Worm (Caenorhabditis elegans) whole organism, early embryonic: Measurements from ENCODE around the gene ZC443.4.

Experiments
- F13C5.2 ChIP-seq: sonication (generic microtip); optimal IDR thresholded peaks from 2 replicates; lab custom pipeline; 2017; ENCODE audit warnings: mild to moderate bottlenecking, missing genetic modification characterization, inconsistent platforms, missing compliant biosample characterization
- aly-1 ChIP-seq: sonication (generic microtip); optimal IDR thresholded peaks from 2 replicates; lab custom pipeline; 2016; ENCODE audit warnings: missing genetic modification characterization, missing compliant biosample characterization
- ama-1 ChIP-seq: fragments of 150-350 bp; optimal IDR thresholded peaks from 2 replicates; lab custom pipeline; 2014
- ceh-13 ChIP-seq: fragments of 200-800 bp; sonication (Bioruptor generic); optimal IDR thresholded peaks from 2 replicates; lab custom pipeline; 2018; ENCODE audit warnings: mild to moderate bottlenecking, missing genetic modification characterization, missing compliant biosample characterization
- ets-7 ChIP-seq: sonication (generic microtip); optimal IDR thresholded peaks from 2 replicates; lab custom pipeline; 2016; ENCODE audit warnings: missing genotype, missing genetic modification characterization, missing compliant biosample characterization
- flt-1 ChIP-seq: fragments of 200-800 bp; sonication (Bioruptor generic); IDR thresholded peaks from 2 replicates; pipeline ENCODE4 v1.3.6; 2022; ENCODE audit warnings: missing genetic modification characterization, missing compliant biosample characterization
- hmbx-1 ChIP-seq: sonication (generic microtip); optimal IDR thresholded peaks from 2 replicates; lab custom pipeline; 2016; ENCODE audit warnings: mild to moderate bottlenecking, missing genetic modification characterization, missing compliant biosample characterization
- hmg-4 ChIP-seq: fragments of 200-800 bp; sonication (Bioruptor generic); optimal IDR thresholded peaks from 2 replicates; lab custom pipeline; 2018; ENCODE audit warnings: mild to moderate bottlenecking, missing genetic modification characterization, missing compliant biosample characterization
- pes-1 ChIP-seq: fragments of 200-800 bp; sonication (Bioruptor generic); IDR thresholded peaks from 2 replicates; pipeline ENCODE4 v1.3.6; 2022; ENCODE audit warnings: missing genetic modification reagents, missing genetic modification characterization, missing compliant biosample characterization
- scrt-1 ChIP-seq: fragments of 200-800 bp; sonication (Bioruptor generic); IDR thresholded peaks from 2 replicates; pipeline ENCODE4 v1.3.6; 2022; ENCODE audit warnings: missing genetic modification characterization, missing compliant biosample characterization
- sea-1 ChIP-seq: fragments of 200-800 bp; sonication (Bioruptor generic); conservative IDR thresholded peaks from 2 replicates; pipeline ENCODE4 v1.3.6; 2022; ENCODE audit warnings: missing genetic modification characterization, missing compliant biosample characterization
- tbx-11 ChIP-seq: fragments of 200-800 bp; sonication (Bioruptor generic); IDR thresholded peaks from 2 replicates; pipeline ENCODE4 v1.3.6; 2022; ENCODE audit warnings: missing genetic modification characterization, missing compliant biosample characterization
- tbx-37 ChIP-seq: fragments of 200-800 bp; sonication (Bioruptor generic); conservative IDR thresholded peaks from 2 replicates; pipeline ENCODE4 v1.3.6; 2022; ENCODE audit warnings: missing genetic modification reagents, missing genetic modification characterization, missing compliant biosample characterization

DNA sequence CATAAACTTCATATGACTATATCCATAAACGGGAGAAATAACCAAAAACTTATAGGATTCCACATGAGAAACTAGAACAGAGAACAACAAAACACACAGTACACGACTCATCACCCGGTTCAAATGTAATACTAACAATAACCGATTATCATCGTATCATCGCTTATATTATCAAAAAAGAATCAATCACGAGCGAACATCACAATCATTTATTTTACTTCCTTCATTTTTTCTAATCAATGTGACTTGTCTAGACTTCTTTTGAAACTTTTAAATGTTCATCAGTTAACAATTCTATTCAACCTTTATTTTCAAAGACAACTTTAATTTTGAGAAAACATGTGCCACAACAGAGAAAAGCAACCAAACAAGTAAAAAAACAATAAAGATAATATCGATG lies 24.5 kb downstream of the ZC443.4 start, which contains the start of gene ugt-4:
- TF ChIP-seq pes-1 (GFP tag; lab: Robert Waterston, UW) = no peak
- no peak for TF ChIP-seq ets-7 (tag; lab: Kevin White, UChicago)
- no peak for TF ChIP-seq tbx-11 (GFP tag; lab: Robert Waterston, UW)
- TF ChIP-seq flt-1 (GFP tag; lab: Robert Waterston, UW) = no peak
- no peak for TF ChIP-seq tbx-37
- TF ChIP-seq scrt-1 (GFP tag; lab: Robert Waterston, UW) = no peak
- TF ChIP-seq ama-1 (lab: Kevin White, UChicago) = no peak
- no peak for TF ChIP-seq ceh-13 (GFP tag; lab: Kevin White, UChicago)
- no peak for TF ChIP-seq F13C5.2 (tag; lab: Kevin White, UChicago)
- no peak for TF ChIP-seq hmg-4
- TF ChIP-seq aly-1 (tag; lab: Kevin White, UChicago) = no peak
- TF ChIP-seq sea-1 (GFP tag; lab: Robert Waterston, UW) = no peak
- no peak for TF ChIP-seq hmbx-1 (tag; lab: Kevin White, UChicago)
